Fruit fly (Drosophila melanogaster) whole organism, embryonic: ENCODE results near the gene DNaseII.

Experiments
- CG10959 ChIP-seq: fragments of 200-800 bp; sonication (Bioruptor generic); IDR thresholded peaks from 2 replicates; pipeline ENCODE4 v1.3.6; 2022; ENCODE audit warnings: missing biosample characterization, missing genetic modification characterization
- CG17385 ChIP-seq: fragments of 200-800 bp; sonication (Bioruptor generic); optimal IDR thresholded peaks from 3 replicates; lab custom pipeline; 2018; ENCODE audit warnings: missing biosample characterization, mild to moderate bottlenecking, missing genetic modification characterization
- CG4820 ChIP-seq: fragments of 200-800 bp; sonication (Bioruptor generic); optimal IDR thresholded peaks from 3 replicates; lab custom pipeline; 2016; ENCODE audit warnings: missing biosample characterization, missing genetic modification characterization
- CG9215 ChIP-seq: fragments of 200-800 bp; sonication (Bioruptor generic); IDR thresholded peaks from 2 replicates; pipeline ENCODE4 v1.3.6; 2022; ENCODE audit warnings: missing biosample characterization, missing genetic modification characterization
- Dll ChIP-seq: fragments of 200-800 bp; sonication (Bioruptor generic); IDR thresholded peaks from 4 replicates; pipeline ENCODE4 v1.3.6; 2022; ENCODE audit warnings: missing biosample characterization, missing genetic modification characterization; ENCODE audit not compliant: partially characterized antibody
- H2.0 ChIP-seq: fragments of 200-800 bp; sonication (Bioruptor generic); IDR thresholded peaks from 2 replicates; pipeline ENCODE4 v1.3.6; 2022; ENCODE audit warnings: missing biosample characterization, missing genetic modification characterization
- amos ChIP-seq: fragments of 200-800 bp; sonication (Bioruptor generic); IDR thresholded peaks from 2 replicates; pipeline ENCODE4 v1.3.6; 2022; ENCODE audit warnings: missing biosample characterization, missing genetic modification characterization; ENCODE audit not compliant: partially characterized antibody
- bigmax ChIP-seq: fragments of 200-800 bp; sonication (Bioruptor generic); optimal IDR thresholded peaks from 2 replicates; lab custom pipeline; 2018; ENCODE audit warnings: missing biosample characterization, mild to moderate bottlenecking, missing genetic modification characterization
- gro ChIP-seq: fragments of 200-800 bp; sonication (Bioruptor generic); optimal IDR thresholded peaks from 2 replicates; lab custom pipeline; 2016; ENCODE audit warnings: missing biosample characterization, missing genetic modification characterization
- hb ChIP-seq: fragments of 200-800 bp; sonication (Bioruptor generic); IDR thresholded peaks from 3 replicates; pipeline ENCODE4 v1.3.6; 2022; ENCODE audit warnings: missing biosample characterization, missing genetic modification characterization; ENCODE audit not compliant: partially characterized antibody
- psq ChIP-seq: fragments of 200-800 bp; sonication (Bioruptor generic); optimal IDR thresholded peaks from 2 replicates; lab custom pipeline; 2017; ENCODE audit warnings: missing biosample characterization, missing genetic modification characterization

DNA sequence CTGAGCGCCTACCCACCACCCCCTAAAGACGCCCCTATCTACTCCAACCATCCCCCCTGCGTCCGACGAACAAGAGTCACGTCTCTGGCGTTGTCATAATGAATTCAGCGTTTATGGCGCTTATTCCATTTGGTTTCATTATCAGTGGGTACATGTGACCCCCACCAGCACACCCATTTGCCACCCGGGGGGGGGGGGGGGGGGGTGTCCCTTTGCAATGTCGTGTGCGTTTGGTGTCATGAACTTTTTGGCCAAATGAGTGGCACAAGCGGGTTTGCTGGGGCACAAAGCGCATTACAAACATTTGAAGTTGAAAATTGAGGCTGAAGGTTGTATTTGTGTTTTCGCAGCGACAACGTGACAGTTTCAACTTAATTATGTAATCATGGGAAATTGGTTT lies 12.7 kb upstream of the DNaseII start:
- TF ChIP-seq hb (GFP tag; lab: Robert Waterston, UW) = no peak
- no peak for TF ChIP-seq CG10959 (GFP tag; lab: Robert Waterston, UW)
- no peak for TF ChIP-seq psq (GFP tag; lab: Kevin White, UChicago)
- TF ChIP-seq gro (GFP tag; lab: Kevin White, UChicago) = no peak
- no peak for TF ChIP-seq Dll (GFP tag; lab: Robert Waterston, UW)
- TF ChIP-seq CG4820 (GFP tag; lab: Kevin White, UChicago) = no peak
- TF ChIP-seq bigmax (GFP tag; lab: Kevin White, UChicago) = no peak
- TF ChIP-seq CG17385 (GFP tag; lab: Kevin White, UChicago) = no peak
- TF ChIP-seq H2.0 (GFP tag; lab: Robert Waterston, UW) = no peak
- TF ChIP-seq amos (GFP tag; lab: Robert Waterston, UW) = no peak
- no peak for TF ChIP-seq CG9215
